Fruit fly (Drosophila melanogaster) S2 (cell line): ENCODE data around the gene CG7985.
A peak's percentile ranks its signal among the peaks of the same experiment; 100 is the strongest.

Experiments
- CG8478 ChIP-seq: fragments of >200 bp; optimal IDR thresholded peaks from 2 replicates; lab custom pipeline; 2018
- CTCF ChIP-seq, 2 experiments: fragments of >200 bp; optimal IDR thresholded peaks; 2 replicates each; lab custom pipeline; 2018

Gene CG7985

DNA sequence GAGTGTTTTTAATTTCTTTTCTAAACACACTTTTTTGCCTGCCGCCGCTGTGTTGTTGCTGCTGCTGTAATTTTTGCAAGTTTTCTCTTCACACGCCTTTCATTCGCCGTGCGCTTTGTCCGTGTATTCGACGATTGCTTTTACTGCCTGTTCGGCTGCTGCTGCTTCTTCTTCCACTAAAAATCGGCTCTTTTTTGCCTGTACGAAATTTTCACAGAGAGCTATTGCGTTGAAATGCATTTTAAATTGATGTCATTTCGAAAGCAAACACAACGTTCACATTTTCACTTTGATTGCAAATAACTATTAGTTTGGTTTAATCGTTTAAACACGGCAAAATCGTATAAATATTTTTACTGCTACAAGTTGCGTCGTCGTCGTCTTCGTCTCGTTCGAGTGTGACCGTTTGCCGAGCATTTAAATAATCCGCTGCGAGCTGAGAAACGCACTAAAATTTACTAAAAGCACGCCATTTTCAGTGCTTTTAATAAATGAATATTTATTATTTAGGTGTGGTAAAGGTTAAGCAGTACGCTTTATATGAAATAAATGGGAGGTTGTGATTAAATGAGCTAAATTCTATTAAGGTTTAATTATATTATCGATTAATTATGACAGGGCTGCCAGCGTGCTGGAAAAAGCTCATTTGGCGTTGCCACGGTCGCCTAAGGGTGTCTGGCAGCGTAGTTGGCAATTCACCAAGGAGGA lies at the start of gene CG7985, which contains the start of gene Ssdp:
CG7985 (plus strand) TSS at position 681 of the 708 bp plus-strand sequence.
Ssdp (minus strand) TSS at position 419 of the 708 bp plus-strand sequence.
- TF ChIP-seq CTCF (optimal IDR thresholded peaks at IDR 0.05; lab: Kevin White, UChicago) (no peak), CG8478 (lab: Kevin White, UChicago) (no peak)

- TF ChIP-seq CTCF (optimal IDR thresholded peaks at IDR 0.05; lab: Kevin White, UChicago) = no peak
- TF ChIP-seq CG8478 (lab: Kevin White, UChicago) = no peak
These were observed 47.8 kb upstream of the CG7985 start, which contains the start of gene CG14316 for dm6 chr3R:18151820-18152219. Gene CG14316, plus strand, starts transcription at chr3R:18152120.

DNA sequence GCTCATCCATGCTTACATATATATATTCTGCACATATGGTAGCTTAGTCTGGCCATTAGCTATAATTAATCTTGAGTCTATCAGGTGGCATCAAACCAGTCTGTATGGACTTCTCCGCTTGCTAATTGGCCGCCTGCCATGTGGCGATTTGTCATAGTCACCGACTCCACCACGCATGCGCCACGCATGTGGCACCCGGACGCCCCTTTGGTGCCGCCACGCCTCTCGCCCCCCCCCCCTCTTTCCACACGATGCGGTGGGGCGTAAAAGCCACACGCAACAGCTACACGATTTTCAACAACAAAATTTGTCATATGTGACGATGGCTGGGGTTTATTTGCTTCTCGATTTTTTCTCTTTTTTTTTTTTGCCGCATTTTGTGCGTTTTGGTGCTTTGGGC lies 46.0 kb upstream of the CG7985 start:
- TF ChIP-seq CG8478 (lab: Kevin White, UChicago) = no peak
- no peak for TF ChIP-seq CTCF (optimal IDR thresholded peaks at IDR 0.05; lab: Kevin White, UChicago)

- TF ChIP-seq CTCF (optimal IDR thresholded peaks at IDR 0.05; lab: Kevin White, UChicago) = no peak
- no peak for TF ChIP-seq CG8478 (lab: Kevin White, UChicago)
These were observed 43.0 kb upstream of the CG7985 start for dm6 chr3R:18156608-18157007.

- TF ChIP-seq CTCF (optimal IDR thresholded peaks at IDR 0.05; lab: Kevin White, UChicago) = no peak
- no peak for TF ChIP-seq CG8478 (lab: Kevin White, UChicago)
These were observed 42.2 kb upstream of the CG7985 start for dm6 chr3R:18157459-18157858.

DNA sequence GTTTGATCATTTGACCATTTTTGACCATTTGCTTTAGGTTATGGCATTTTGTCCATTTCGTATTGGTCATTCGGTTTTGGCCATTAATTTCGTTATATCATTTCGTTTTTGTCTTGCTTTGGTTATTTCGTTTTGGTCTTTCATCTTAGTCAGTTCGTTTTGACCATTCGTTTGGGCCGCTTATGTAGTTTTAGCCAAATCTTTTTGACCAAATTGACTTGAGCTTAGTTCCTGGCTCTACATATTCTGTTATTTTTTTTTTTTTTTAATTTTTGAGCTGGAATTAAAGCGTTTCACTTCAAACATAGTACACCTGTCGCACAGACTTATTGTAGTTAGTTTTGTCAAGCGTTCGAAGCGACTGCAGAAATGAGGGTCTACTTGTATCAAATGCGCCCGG lies 41.3 kb upstream of the CG7985 start, which contains the start of gene CG14315:
CG14315 (plus strand) TSS at position 301 of the 400 bp plus-strand sequence.
- TF ChIP-seq CTCF (optimal IDR thresholded peaks at IDR 0.05; lab: Kevin White, UChicago) (no peak), CG8478 (lab: Kevin White, UChicago) (no peak)

DNA sequence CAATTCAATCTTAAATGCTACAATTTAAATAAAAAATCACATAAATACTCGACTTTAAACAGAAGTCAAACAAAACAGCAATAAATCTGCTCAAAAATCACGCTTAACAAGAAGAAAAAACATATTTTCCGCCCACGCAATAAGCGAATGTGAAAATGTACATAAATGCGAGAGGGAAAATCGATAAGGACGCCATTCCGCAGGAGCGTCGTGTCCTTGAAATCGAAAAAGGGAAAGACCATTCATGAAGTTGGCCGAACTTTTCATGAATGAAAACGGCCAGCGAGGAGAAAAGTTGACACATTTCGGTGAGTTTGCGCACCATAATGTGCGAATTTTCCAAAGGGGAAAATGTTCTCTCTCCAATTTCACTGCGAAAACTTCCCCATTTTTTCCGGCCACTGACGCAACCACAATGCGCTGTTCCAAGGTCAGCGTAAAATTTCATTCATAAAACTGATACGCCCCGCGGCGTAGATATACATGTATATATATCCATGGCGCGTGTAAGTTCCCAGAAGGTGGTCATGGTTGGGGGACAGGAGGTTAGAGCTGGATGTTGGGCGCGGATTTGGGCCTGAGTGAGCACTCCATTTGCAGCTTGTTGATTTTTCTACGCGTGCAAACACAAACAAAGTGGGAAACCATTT lies 39.4 kb upstream of the CG7985 start:
- TF ChIP-seq CTCF (optimal IDR thresholded peaks at IDR 0.05; lab: Kevin White, UChicago) (no peak), CG8478 (lab: Kevin White, UChicago) (no peak)

DNA sequence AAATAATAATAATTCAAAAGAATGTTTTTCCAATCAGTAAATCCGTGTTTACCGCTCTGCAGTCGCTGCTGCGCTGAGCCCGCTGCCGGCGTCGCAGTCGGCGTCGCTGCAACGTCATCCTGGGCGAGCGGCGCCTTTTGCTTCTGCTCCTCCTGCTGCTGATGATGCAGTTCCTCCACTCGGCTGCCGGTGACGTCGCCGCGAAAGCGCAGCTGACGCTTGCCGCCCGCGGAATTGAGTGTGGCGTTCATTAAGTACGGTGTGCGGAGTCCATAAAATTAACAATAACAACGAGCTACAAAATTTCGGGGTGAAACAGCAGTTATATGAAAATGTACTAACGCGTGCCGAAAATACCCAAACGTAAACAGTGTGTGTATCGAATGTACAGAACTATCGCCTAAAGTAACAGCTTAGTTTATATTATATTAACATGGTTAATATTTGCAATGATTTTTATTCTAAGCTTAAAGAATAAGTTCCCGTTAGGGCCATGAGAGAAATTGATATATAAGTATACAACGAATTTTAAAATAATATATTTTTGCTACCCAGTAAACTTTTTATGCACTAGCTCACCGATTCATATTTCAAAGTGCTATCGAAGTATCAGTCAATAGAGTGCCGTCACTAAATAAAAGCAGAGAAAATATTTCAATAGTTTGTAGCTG lies 35.5 kb upstream of the CG7985 start, which contains the start of the genes CG7218 and Cbp20:
CG7218 (minus strand) TSS at position 346 of the 671 bp plus-strand sequence.
Cbp20 (plus strand) TSS at position 610 of the 671 bp plus-strand sequence.
- TF ChIP-seq CTCF (optimal IDR thresholded peaks at IDR 0.05; lab: Kevin White, UChicago) = no peak
- no peak for TF ChIP-seq CG8478 (lab: Kevin White, UChicago)

dm6 chr3R:18166261-18166720 lies 33.4 kb upstream of the CG7985 start:
- TF ChIP-seq CTCF (optimal IDR thresholded peaks at IDR 0.05; lab: Kevin White, UChicago) = no peak
- no peak for TF ChIP-seq CG8478 (lab: Kevin White, UChicago)

- TF ChIP-seq CG8478 (lab: Kevin White, UChicago) (no peak), CTCF (optimal IDR thresholded peaks at IDR 0.05; lab: Kevin White, UChicago) (no peak)
These were observed 32.6 kb upstream of the CG7985 start, which contains the start of the genes CG7215 and Prx5 for dm6 chr3R:18167173-18167415. Gene CG7215, minus strand, starts transcription at chr3R:18167273. Gene Prx5, minus strand, starts transcription at chr3R:18167273.

DNA sequence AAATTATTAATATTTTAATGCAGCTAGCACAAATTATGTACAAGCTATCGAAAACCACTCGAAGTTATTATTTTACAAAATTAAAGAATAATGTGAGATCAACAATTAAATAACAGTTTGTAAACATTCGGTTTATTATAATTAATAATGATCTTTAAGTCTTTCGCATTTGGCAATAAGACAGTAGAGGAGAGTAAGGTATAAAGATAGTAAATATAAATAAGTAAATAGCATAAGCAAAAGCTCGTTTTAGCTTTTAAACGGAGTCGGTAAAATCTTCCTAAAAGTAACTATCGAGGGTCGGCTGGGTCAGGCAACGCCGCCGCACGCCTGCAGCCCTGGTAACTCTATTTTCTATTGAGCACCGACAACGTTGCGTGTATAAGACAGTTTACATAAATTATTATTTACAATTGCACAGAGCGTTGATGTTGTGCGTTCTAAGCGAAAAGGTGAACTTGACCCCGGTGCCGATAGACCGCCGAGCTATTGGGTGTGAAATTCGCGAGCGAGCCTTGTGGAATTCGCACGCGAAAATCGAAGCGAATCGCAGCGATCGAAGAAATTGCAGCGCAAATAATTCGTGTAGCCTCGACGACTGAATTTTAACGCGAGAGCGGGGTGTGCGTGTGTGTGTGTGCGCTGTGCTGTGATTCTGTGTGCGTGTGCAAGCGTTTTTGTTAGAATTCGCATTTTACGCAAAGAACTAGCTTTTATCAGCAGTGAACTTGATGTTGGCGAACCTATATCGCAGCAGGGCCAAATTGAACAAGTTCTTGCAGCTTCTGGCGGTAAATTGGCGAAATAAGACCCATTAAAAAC lies 32.0 kb upstream of the CG7985 start, which contains the start of gene wrd:
wrd (plus strand) TSS at position 342 of the 822 bp plus-strand sequence.
- TF ChIP-seq CG8478 (lab: Kevin White, UChicago) (no peak), CTCF (optimal IDR thresholded peaks at IDR 0.05; lab: Kevin White, UChicago) (no peak)

dm6 chr3R:18168398-18168797 lies 31.3 kb upstream of the CG7985 start:
- TF ChIP-seq CG8478 (lab: Kevin White, UChicago) (no peak), CTCF (optimal IDR thresholded peaks at IDR 0.05; lab: Kevin White, UChicago) (peak in 1 of 2 experiments; percentile 27)

DNA sequence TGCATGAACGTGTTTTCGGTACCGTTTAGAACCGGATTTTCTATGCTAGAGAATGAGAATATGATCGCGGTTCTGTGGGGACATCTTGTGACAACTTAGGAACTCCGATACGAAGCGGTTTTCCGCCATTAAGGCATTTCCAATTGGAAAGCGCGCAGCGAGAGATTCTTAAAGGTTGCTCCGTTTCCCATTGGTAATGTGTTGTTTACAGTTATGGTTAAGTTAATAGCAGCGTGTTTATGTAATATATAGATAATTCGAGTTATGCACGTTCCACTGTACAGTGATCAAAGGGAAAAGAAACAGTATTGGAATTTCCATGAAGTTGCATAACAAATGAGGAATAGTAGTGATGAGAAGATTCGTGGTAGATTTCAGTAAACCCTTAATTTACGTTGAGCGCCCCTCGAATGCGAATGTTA lies 30.7 kb upstream of the CG7985 start:
- no peak for TF ChIP-seq CG8478 (lab: Kevin White, UChicago)
- no peak for TF ChIP-seq CTCF (optimal IDR thresholded peaks at IDR 0.05; lab: Kevin White, UChicago)
